Worm (Caenorhabditis elegans) whole organism, L1 larva: ENCODE results near the gene cpsf-3.
A peak's percentile ranks its signal among the peaks of the same experiment; 100 is the strongest.

ENCODE experiments used
- C04F5.9 ChIP-seq: sonication (generic microtip); optimal IDR thresholded peaks from 2 replicates; lab custom pipeline; 2016; ENCODE audit warnings: missing genetic modification characterization, missing compliant biosample characterization
- alr-1 ChIP-seq: fragments of 200-800 bp; sonication (Bioruptor generic); optimal IDR thresholded peaks from 2 replicates; lab custom pipeline; 2018; ENCODE audit warnings: borderline replicate concordance, mild to moderate bottlenecking, missing genetic modification characterization, missing compliant biosample characterization
- aly-2 ChIP-seq: fragments of 150-350 bp; optimal IDR thresholded peaks from 2 replicates; lab custom pipeline; 2014; ENCODE audit warnings: missing biosample characterization, missing genetic modification characterization
- ceh-82 ChIP-seq, 3 experiments: fragments of 150-350 bp in 1 of 3; sonication (generic microtip) in 2 of 3; optimal IDR thresholded peaks; 2 replicates each; lab custom pipeline; 2014 to 2017; ENCODE audit warnings: missing biosample characterization in 3 of 3, missing genetic modification characterization in 3 of 3
- ceh-88 ChIP-seq: fragments of 200-800 bp; sonication (Bioruptor generic); IDR thresholded peaks from 2 replicates; pipeline ENCODE4 v1.3.6; 2022; ENCODE audit warnings: missing genetic modification characterization, missing compliant biosample characterization
- ceh-90 ChIP-seq: sonication (generic microtip); optimal IDR thresholded peaks from 2 replicates; lab custom pipeline; 2016; ENCODE audit warnings: missing genetic modification characterization, missing compliant biosample characterization
- ces-1 ChIP-seq: fragments of 150-350 bp; optimal IDR thresholded peaks from 2 replicates; lab custom pipeline; 2014; ENCODE audit warnings: missing biosample characterization, missing genetic modification reagents, missing genetic modification characterization
- dpl-1 ChIP-seq, 3 experiments: fragments of 150-350 bp in 2 of 3; sonication (generic microtip) in 1 of 3; optimal IDR thresholded peaks; 2 replicates each; lab custom pipeline; 2014 to 2017; ENCODE audit warnings: missing biosample characterization in 3 of 3, missing genetic modification characterization in 3 of 3, missing genetic modification reagents in 3 of 3
- efl-1 ChIP-seq, 4 experiments: fragments of 150-350 bp; optimal IDR thresholded peaks in 3 of 4; peaks in 1 of 4; 1 replicate in 1 of 4; 2 replicates in 3 of 4; lab custom pipeline; 2014; ENCODE audit warnings: missing biosample characterization in 2 of 4, missing genetic modification characterization in 2 of 4, missing genetic modification reagents in 2 of 4
- efl-3 ChIP-seq: fragments of 200-800 bp; sonication (Bioruptor generic); optimal IDR thresholded peaks from 2 replicates; lab custom pipeline; 2018; ENCODE audit warnings: mild to moderate bottlenecking, missing genetic modification characterization, missing compliant biosample characterization
- egl-27 ChIP-seq, 2 experiments: fragments of 150-350 bp in 1 of 2; sonication (generic microtip); optimal IDR thresholded peaks; 3 replicates each; lab custom pipeline; 2017 to 2018; ENCODE audit warnings: missing biosample characterization in 2 of 2, missing genetic modification characterization in 2 of 2, missing genetic modification reagents in 2 of 2
- elt-3 ChIP-seq, 6 experiments: fragments of 150-350 bp in 1 of 6; sonication (generic microtip); optimal IDR thresholded peaks; 2 replicates each; lab custom pipeline; 2017 to 2018; ENCODE audit warnings: missing biosample characterization in 6 of 6, missing genetic modification characterization in 6 of 6, inconsistent platforms in 1 of 6
- ets-5 ChIP-seq: fragments of 200-800 bp; sonication (Bioruptor generic); IDR thresholded peaks from 2 replicates; pipeline ENCODE4 v1.3.6; 2022; ENCODE audit warnings: missing genetic modification characterization, missing compliant biosample characterization
- fkh-4 ChIP-seq: sonication (generic microtip); optimal IDR thresholded peaks from 2 replicates; lab custom pipeline; 2016; ENCODE audit warnings: missing compliant biosample characterization, missing genetic modification characterization, borderline replicate concordance
- fkh-8 ChIP-seq: sonication (generic microtip); optimal IDR thresholded peaks from 2 replicates; lab custom pipeline; 2016; ENCODE audit warnings: mild to moderate bottlenecking, missing genetic modification characterization, missing compliant biosample characterization
- fos-1 ChIP-seq: fragments of 150-350 bp; optimal IDR thresholded peaks from 2 replicates; lab custom pipeline; 2014; ENCODE audit warnings: missing biosample characterization, missing genetic modification characterization
- isw-1 ChIP-seq: fragments of 200-800 bp; sonication (Bioruptor generic); IDR thresholded peaks from 2 replicates; pipeline ENCODE4 v1.3.6; 2022; ENCODE audit warnings: missing genetic modification characterization, missing compliant biosample characterization
- mef-2 ChIP-seq: fragments of 150-350 bp; optimal IDR thresholded peaks from 2 replicates; lab custom pipeline; 2014; ENCODE audit warnings: missing biosample characterization, missing genetic modification characterization
- mep-1 ChIP-seq: fragments of 150-350 bp; optimal IDR thresholded peaks from 2 replicates; lab custom pipeline; 2014; ENCODE audit warnings: missing biosample characterization, missing genetic modification characterization
- nhr-12 ChIP-seq: sonication (generic microtip); optimal IDR thresholded peaks from 2 replicates; lab custom pipeline; 2017; ENCODE audit warnings: missing biosample characterization, missing genetic modification characterization
- nhr-19 ChIP-seq: fragments of 200-800 bp; sonication (Bioruptor generic); conservative IDR thresholded peaks from 2 replicates; pipeline ENCODE4 v1.3.6; 2022; ENCODE audit warnings: missing genetic modification characterization, missing compliant biosample characterization
- nhr-28 ChIP-seq: fragments of 150-350 bp; optimal IDR thresholded peaks from 2 replicates; lab custom pipeline; 2014; ENCODE audit warnings: missing biosample characterization, missing genetic modification characterization
- nhr-71 ChIP-seq: sonication (generic microtip); optimal IDR thresholded peaks from 2 replicates; lab custom pipeline; 2016; ENCODE audit warnings: mild to moderate bottlenecking, missing genetic modification characterization, moderate library complexity, missing compliant biosample characterization
- pag-3 ChIP-seq: sonication (generic microtip); optimal IDR thresholded peaks from 2 replicates; lab custom pipeline; 2017; ENCODE audit warnings: missing genetic modification characterization, mild to moderate bottlenecking, missing compliant biosample characterization, antibody characterized with exemption, borderline replicate concordance; ENCODE audit not compliant: insufficient read depth
- pax-3 ChIP-seq: fragments of 200-800 bp; sonication (Bioruptor generic); optimal IDR thresholded peaks from 2 replicates; lab custom pipeline; 2018; ENCODE audit warnings: mild to moderate bottlenecking, missing genetic modification characterization, moderate library complexity, missing compliant biosample characterization
- pqm-1 ChIP-seq: sonication (generic microtip); optimal IDR thresholded peaks from 3 replicates; lab custom pipeline; 2017; ENCODE audit warnings: missing biosample characterization, missing genetic modification characterization
- rnt-1 ChIP-seq: sonication (generic microtip); optimal IDR thresholded peaks from 2 replicates; lab custom pipeline; 2016; ENCODE audit warnings: mild to moderate bottlenecking, missing genetic modification characterization, moderate library complexity, missing compliant biosample characterization
- skn-1 ChIP-seq: fragments of 150-350 bp; optimal IDR thresholded peaks from 2 replicates; lab custom pipeline; 2014; ENCODE audit warnings: missing biosample characterization, missing genetic modification characterization
- snu-23 ChIP-seq: sonication (generic microtip); optimal IDR thresholded peaks from 2 replicates; lab custom pipeline; 2016; ENCODE audit warnings: missing genetic modification characterization, missing compliant biosample characterization
- sptf-1 ChIP-seq: fragments of 150-350 bp; optimal IDR thresholded peaks from 2 replicates; lab custom pipeline; 2014; ENCODE audit warnings: missing biosample characterization, missing genetic modification characterization
- tlp-1 ChIP-seq: fragments of 150-350 bp; optimal IDR thresholded peaks from 2 replicates; lab custom pipeline; 2014; ENCODE audit warnings: missing biosample characterization, missing genetic modification characterization
- unc-62 ChIP-seq: fragments of 150-350 bp; optimal IDR thresholded peaks from 2 replicates; lab custom pipeline; 2014; ENCODE audit warnings: missing biosample characterization, missing genetic modification reagents, missing genetic modification characterization
- unc-86 ChIP-seq: sonication (generic microtip); optimal IDR thresholded peaks from 2 replicates; lab custom pipeline; 2016; ENCODE audit warnings: missing genetic modification characterization, missing compliant biosample characterization
- zip-4 ChIP-seq: fragments of 200-800 bp; sonication (Bioruptor generic); optimal IDR thresholded peaks from 2 replicates; lab custom pipeline; 2018; ENCODE audit warnings: mild to moderate bottlenecking, missing genetic modification characterization, moderate library complexity, missing compliant biosample characterization
- ztf-4 ChIP-seq: fragments of 150-350 bp; optimal IDR thresholded peaks from 2 replicates; lab custom pipeline; 2014; ENCODE audit warnings: missing biosample characterization, missing genetic modification characterization

cpsf-3 gene

DNA sequence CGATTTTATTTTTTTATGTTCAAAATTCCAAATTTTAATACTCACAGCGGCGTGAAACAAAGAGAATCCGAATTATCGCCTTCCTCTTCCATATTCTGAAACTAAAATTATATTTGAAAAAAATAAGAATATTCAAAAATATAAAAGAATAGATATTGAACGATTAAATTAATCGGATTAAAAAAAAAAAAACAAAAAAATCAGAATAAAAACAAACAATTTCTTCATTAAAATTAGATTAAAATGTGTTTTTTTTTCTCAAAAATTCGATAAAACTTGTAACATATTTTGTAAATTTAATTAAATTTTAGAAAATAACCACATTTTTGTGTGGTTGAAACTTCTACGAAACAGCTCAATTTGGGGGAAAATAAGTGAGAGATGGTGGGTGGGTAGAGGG is at the start of gene cpsf-3:
cpsf-3 (minus strand) TSS at position 101 of the 400 bp plus-strand sequence.
- TF ChIP-seq mep-1 (tag; lab: Kevin White, UChicago) (no peak), ceh-90 (tag; lab: Kevin White, UChicago) (no peak), rnt-1 (tag; lab: Kevin White, UChicago) (no peak), elt-3 (tag; optimal IDR thresholded peaks at IDR 0.05; lab: Kevin White, UChicago) (no peak), fkh-4 (tag; lab: Kevin White, UChicago) (no peak), ceh-88 (no peak)

DNA sequence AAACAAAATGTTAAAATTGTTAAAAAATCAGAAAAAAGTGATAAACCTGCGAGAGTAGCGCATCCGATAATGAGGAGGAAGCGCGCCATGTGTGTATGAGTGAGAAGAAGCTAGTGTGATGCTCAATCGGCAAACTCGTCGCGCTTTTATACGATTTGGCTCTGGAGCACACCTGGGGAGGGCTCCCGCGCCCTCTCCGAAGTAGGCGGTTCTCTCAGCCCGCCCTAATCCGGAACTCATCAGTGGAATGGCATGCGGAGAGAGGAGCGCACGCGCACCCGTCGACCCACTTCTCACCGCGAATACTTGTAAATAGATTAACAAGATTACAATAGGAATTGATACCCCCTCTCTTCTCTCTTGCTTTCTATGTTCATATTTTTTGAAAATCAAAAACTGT is 48.6 kb upstream of the cpsf-3 start, which contains the start of gene pqn-74:
pqn-74 (minus strand) TSS at position 122 of the 400 bp plus-strand sequence.
- TF ChIP-seq alr-1 (tag; lab: Kevin White, UChicago) (no peak), efl-1 (optimal IDR thresholded peaks at IDR 0.05; lab: Kevin White, UChicago) (no peak), efl-1 (GFP tag; optimal IDR thresholded peaks at IDR 0.05 in 1 of 2; lab: Kevin White, UChicago) (no peak), nhr-71 (tag; lab: Kevin White, UChicago) (no peak), ets-5 (GFP tag; lab: Robert Waterston, UW) (no peak), nhr-19 (GFP tag; lab: Robert Waterston, UW) (no peak), pax-3 (no peak), isw-1 (no peak), pag-3 (tag; lab: Kevin White, UChicago) (no peak), sptf-1 (tag; lab: Kevin White, UChicago) (no peak), ceh-88 (no peak), nhr-12 (tag; lab: Kevin White, UChicago) (no peak), zip-4 (GFP tag; lab: Kevin White, UChicago) (no peak), ztf-4 (tag; lab: Kevin White, UChicago) (no peak), dpl-1 (GFP tag; optimal IDR thresholded peaks at IDR 0.05; lab: Kevin White, UChicago) (no peak), tlp-1 (tag; lab: Kevin White, UChicago) (no peak), snu-23 (no peak), aly-2 (tag; lab: Kevin White, UChicago) (no peak), C04F5.9 (tag; lab: Kevin White, UChicago) (no peak), unc-62 (GFP tag; lab: Kevin White, UChicago) (no peak)

ce11 chrIV:13330547-13330946 is 47.9 kb upstream of the cpsf-3 start:
- no peak for TF ChIP-seq efl-1 (optimal IDR thresholded peaks at IDR 0.05; lab: Kevin White, UChicago)
- TF ChIP-seq efl-1 (GFP tag; optimal IDR thresholded peaks at IDR 0.05 in 1 of 2; lab: Kevin White, UChicago) = peak in 1 of 2 experiments; percentile 53
- TF ChIP-seq nhr-28 (tag; lab: Kevin White, UChicago) = no peak
- no peak for TF ChIP-seq rnt-1 (tag; lab: Kevin White, UChicago)

- TF ChIP-seq fos-1 (no peak), skn-1 (tag; lab: Kevin White, UChicago) (no peak), efl-3 (GFP tag; lab: Kevin White, UChicago) (no peak), mef-2 (tag; lab: Kevin White, UChicago) (no peak), fkh-8 (no peak), ces-1 (GFP tag; lab: Kevin White, UChicago) (no peak), nhr-12 (tag; lab: Kevin White, UChicago) (no peak), pax-3 (no peak), isw-1 (no peak), egl-27 (tag; optimal IDR thresholded peaks at IDR 0.05; lab: Kevin White, UChicago) (no peak), unc-86 (no peak), pqm-1 (tag; lab: Kevin White, UChicago) (no peak), ceh-82 (tag; optimal IDR thresholded peaks at IDR 0.05; lab: Kevin White, UChicago) (no peak)
- TF ChIP-seq, all 84 proteins: peak for 0
These were observed 45.4 kb upstream of the cpsf-3 start, which contains the start of gene far-6 for ce11 chrIV:13328059-13328458. TSS of gene far-6 (plus strand) at chrIV:13328359.
